Worm (Caenorhabditis elegans): ENCODE data around the gene B0491.6.
A peak's percentile ranks its signal among the peaks of the same experiment; 100 is the strongest.

- TF ChIP-seq him-1 (tag; optimal IDR thresholded peaks at IDR 0.05) (peak; percentile 27), W03F9.2 (tag; optimal IDR thresholded peaks at IDR 0.05) (peak; percentile 20), dao-5 (tag; optimal IDR thresholded peaks at IDR 0.05) (no peak)
Observed at ce11 chrII:11347878-11348556, at the start of gene B0491.6, which contains the start of gene pigm-1.

Data from whole organism, L4/young adult.